Fruit fly (Drosophila melanogaster) whole organism, embryonic: ENCODE data around the gene CG15019.
A peak's percentile ranks its signal among the peaks of the same experiment; 100 is the strongest.

Source experiments
- Awh ChIP-seq: fragments of 200-800 bp; sonication (Bioruptor generic); IDR thresholded peaks from 2 replicates; pipeline ENCODE4, ENCODE4 v1.3.6; 2022; ENCODE audit warnings: missing biosample characterization, missing genetic modification characterization
- B-H1 ChIP-seq: fragments of 200-800 bp; sonication (Bioruptor generic); IDR thresholded peaks from 3 replicates; pipeline ENCODE4 v1.3.6; 2022; ENCODE audit warnings: missing biosample characterization, missing genetic modification characterization
- CG10979 ChIP-seq: fragments of 200-800 bp; sonication (Bioruptor generic); optimal IDR thresholded peaks from 2 replicates; lab custom pipeline; 2018; ENCODE audit warnings: missing biosample characterization, mild to moderate bottlenecking, missing genetic modification characterization, moderate library complexity
- CG11456 ChIP-seq: fragments of 200-800 bp; sonication (Bioruptor generic); IDR thresholded peaks from 3 replicates; pipeline ENCODE4 v1.3.6; 2022; ENCODE audit warnings: missing biosample characterization, missing genetic modification characterization
- CG12236 ChIP-seq: fragments of 200-800 bp; sonication (Bioruptor generic); optimal IDR thresholded peaks from 2 replicates; lab custom pipeline; 2016; ENCODE audit warnings: missing biosample characterization, missing genetic modification characterization
- CG1233 ChIP-seq: fragments of 200-800 bp; sonication (Bioruptor generic); optimal IDR thresholded peaks from 4 replicates; lab custom pipeline; 2018; ENCODE audit warnings: missing biosample characterization, mild to moderate bottlenecking, missing genetic modification characterization
- CG1529 ChIP-seq: fragments of 200-800 bp; sonication (Bioruptor generic); optimal IDR thresholded peaks from 3 replicates; lab custom pipeline; 2018; ENCODE audit warnings: missing biosample characterization, missing genetic modification characterization
- CG1647 ChIP-seq: fragments of 200-800 bp; sonication (Bioruptor generic); optimal IDR thresholded peaks from 3 replicates; lab custom pipeline; 2016; ENCODE audit warnings: missing biosample characterization, missing genetic modification characterization
- CG2678 ChIP-seq: fragments of 200-800 bp; sonication (Bioruptor generic); optimal IDR thresholded peaks from 3 replicates; lab custom pipeline; 2019; ENCODE audit warnings: missing biosample characterization, mild to moderate bottlenecking, missing genetic modification characterization, moderate library complexity
- CG2889 ChIP-seq: fragments of 200-800 bp; sonication (Bioruptor generic); IDR thresholded peaks from 3 replicates; pipeline ENCODE4 v1.3.6; 2022; ENCODE audit warnings: missing biosample characterization, missing genetic modification characterization
- CG30403 ChIP-seq: fragments of 200-800 bp; sonication (Bioruptor generic); optimal IDR thresholded peaks from 3 replicates; lab custom pipeline; 2016; ENCODE audit warnings: missing biosample characterization, missing genetic modification characterization
- CG31365 ChIP-seq: fragments of 200-800 bp; sonication (Bioruptor generic); optimal IDR thresholded peaks from 2 replicates; lab custom pipeline; 2018; ENCODE audit warnings: missing biosample characterization, mild to moderate bottlenecking, missing genetic modification characterization
- CG4282 ChIP-seq: fragments of 200-800 bp; sonication (Bioruptor generic); optimal IDR thresholded peaks from 2 replicates; lab custom pipeline; 2016; ENCODE audit warnings: missing biosample characterization, missing genetic modification characterization
- CG4360 ChIP-seq: fragments of 200-800 bp; sonication (Bioruptor generic); IDR thresholded peaks from 2 replicates; pipeline ENCODE4 v1.3.6; 2022; ENCODE audit warnings: missing biosample characterization, missing genetic modification characterization
- CG5180 ChIP-seq: fragments of 200-800 bp; sonication (Bioruptor generic); optimal IDR thresholded peaks from 3 replicates; lab custom pipeline; 2017; ENCODE audit warnings: missing biosample characterization, missing genetic modification characterization, mild to moderate bottlenecking, moderate library complexity, missing genetic modification reagents
- CG6254 ChIP-seq: fragments of 200-800 bp; sonication (Bioruptor generic); optimal IDR thresholded peaks from 3 replicates; lab custom pipeline; 2017; ENCODE audit warnings: mild to moderate bottlenecking, missing biosample characterization, missing genetic modification reagents, missing genetic modification characterization
- CG7271 ChIP-seq: fragments of 200-800 bp; sonication (Bioruptor generic); optimal IDR thresholded peaks from 2 replicates; lab custom pipeline; 2018; ENCODE audit warnings: missing biosample characterization, mild to moderate bottlenecking, missing genetic modification characterization, moderate library complexity
- CG8765 ChIP-seq: fragments of 200-800 bp; sonication (Bioruptor generic); IDR thresholded peaks from 2 replicates; pipeline ENCODE4 v1.3.6; 2022; ENCODE audit warnings: missing biosample characterization, missing genetic modification characterization
- CG9215 ChIP-seq: fragments of 200-800 bp; sonication (Bioruptor generic); IDR thresholded peaks from 2 replicates; pipeline ENCODE4 v1.3.6; 2022; ENCODE audit warnings: missing biosample characterization, missing genetic modification characterization
- CG9932 ChIP-seq: fragments of 200-800 bp; sonication (Bioruptor generic); IDR thresholded peaks from 2 replicates; pipeline ENCODE4 v1.3.6; 2022; ENCODE audit warnings: missing biosample characterization, missing genetic modification characterization
- D19A ChIP-seq: fragments of 200-800 bp; optimal IDR thresholded peaks from 3 replicates; lab custom pipeline; 2019; ENCODE audit warnings: missing biosample characterization, mild to moderate bottlenecking, missing genetic modification characterization, moderate library complexity
- Dek ChIP-seq: fragments of 200-800 bp; sonication (Bioruptor generic); optimal IDR thresholded peaks from 3 replicates; lab custom pipeline; 2019; ENCODE audit warnings: missing biosample characterization, mild to moderate bottlenecking, missing genetic modification characterization, moderate library complexity
- E2f1 ChIP-seq: fragments of 200-800 bp; sonication (Bioruptor generic); IDR thresholded peaks from 2 replicates; pipeline ENCODE4 v1.3.6; 2022; ENCODE audit warnings: missing biosample characterization, missing genetic modification characterization
- HLH54F ChIP-seq: fragments of 200-800 bp; sonication (Bioruptor generic); optimal IDR thresholded peaks from 3 replicates; lab custom pipeline; 2016; ENCODE audit warnings: missing biosample characterization, missing genetic modification characterization
- Jarid2 ChIP-seq: fragments of 200-800 bp; sonication (Bioruptor generic); optimal IDR thresholded peaks from 3 replicates; lab custom pipeline; 2017; ENCODE audit warnings: mild to moderate bottlenecking, missing biosample characterization, missing genetic modification reagents, missing genetic modification characterization
- MTF-1 ChIP-seq: fragments of 200-800 bp; sonication (Bioruptor generic); optimal IDR thresholded peaks from 2 replicates; lab custom pipeline; 2018; ENCODE audit warnings: missing biosample characterization, mild to moderate bottlenecking, missing genetic modification characterization, borderline replicate concordance
- Nf-YC ChIP-seq: fragments of 200-800 bp; optimal IDR thresholded peaks from 3 replicates; lab custom pipeline; 2019; ENCODE audit warnings: missing biosample characterization, mild to moderate bottlenecking, missing genetic modification characterization, moderate library complexity
- Rfx ChIP-seq: fragments of 200-800 bp; sonication (Bioruptor generic); IDR thresholded peaks from 2 replicates; pipeline ENCODE4 v1.3.6; 2022; ENCODE audit warnings: missing biosample characterization, missing genetic modification characterization
- Sox100B ChIP-seq: fragments of 200-800 bp; sonication (Bioruptor generic); optimal IDR thresholded peaks from 3 replicates; lab custom pipeline; 2018; ENCODE audit warnings: missing biosample characterization, mild to moderate bottlenecking, missing genetic modification characterization
- Sry-β ChIP-seq: fragments of 200-800 bp; sonication (Bioruptor generic); optimal IDR thresholded peaks from 2 replicates; lab custom pipeline; 2018; ENCODE audit warnings: missing biosample characterization, mild to moderate bottlenecking, missing genetic modification characterization, moderate library complexity
- aop ChIP-seq: fragments of 200-800 bp; sonication (Bioruptor generic); IDR thresholded peaks from 2 replicates; pipeline ENCODE4 v1.3.6; 2022; ENCODE audit warnings: missing biosample characterization, missing genetic modification characterization
- ato ChIP-seq: fragments of 200-800 bp; sonication (Bioruptor generic); IDR thresholded peaks from 2 replicates; pipeline ENCODE4 v1.3.6; 2022; ENCODE audit warnings: missing biosample characterization, missing genetic modification characterization; ENCODE audit not compliant: partially characterized antibody
- ci ChIP-seq: fragments of 200-800 bp; sonication (Bioruptor generic); IDR thresholded peaks from 3 replicates; pipeline ENCODE4 v1.3.6; 2022; ENCODE audit warnings: missing biosample characterization, missing genetic modification characterization
- corto ChIP-seq: fragments of 200-800 bp; sonication (Bioruptor generic); optimal IDR thresholded peaks from 2 replicates; lab custom pipeline; 2016; ENCODE audit warnings: missing biosample characterization, mild to moderate bottlenecking, missing genetic modification characterization, moderate library complexity
- crp ChIP-seq, 2 experiments: fragments of 200-800 bp; sonication (Bioruptor generic); optimal IDR thresholded peaks; 2 replicates in 1 of 2; 3 replicates in 1 of 2; lab custom pipeline; 2017; ENCODE audit warnings: missing biosample characterization in 2 of 2, missing genetic modification characterization in 2 of 2, mild to moderate bottlenecking in 1 of 2, moderate library complexity in 1 of 2
- dpn ChIP-seq, 2 experiments: fragments of 200-800 bp; sonication (Bioruptor generic); optimal IDR thresholded peaks; 3 replicates each; lab custom pipeline; 2016; ENCODE audit warnings: missing biosample characterization in 2 of 2, missing genetic modification characterization in 2 of 2
- gce ChIP-seq: fragments of 200-800 bp; sonication (Bioruptor generic); IDR thresholded peaks from 3 replicates; pipeline ENCODE4 v1.3.6; 2022; ENCODE audit warnings: missing biosample characterization, missing genetic modification characterization
- ham ChIP-seq: fragments of 200-800 bp; sonication (Bioruptor generic); IDR thresholded peaks from 2 replicates; pipeline ENCODE4 v1.3.6; 2022; ENCODE audit warnings: missing biosample characterization, missing genetic modification characterization
- hb ChIP-seq: fragments of 200-800 bp; sonication (Bioruptor generic); IDR thresholded peaks from 3 replicates; pipeline ENCODE4 v1.3.6; 2022; ENCODE audit warnings: missing biosample characterization, missing genetic modification characterization; ENCODE audit not compliant: partially characterized antibody
- hth ChIP-seq: fragments of >200 bp; optimal IDR thresholded peaks from 2 replicates; lab custom pipeline; 2017; ENCODE audit warnings: inconsistent platforms
- lov ChIP-seq, 2 experiments: fragments of 200-800 bp in 1 of 2; fragments of >200 bp in 1 of 2; sonication (Bioruptor generic) in 1 of 2; IDR thresholded peaks in 1 of 2; optimal IDR thresholded peaks in 1 of 2; 2 replicates in 1 of 2; 3 replicates in 1 of 2; pipeline versions ENCODE4 v1.3.6 to Lab custom; 2017 to 2022; ENCODE audit warnings: missing biosample characterization in 1 of 2, missing genetic modification characterization in 1 of 2
- nerfin-1 ChIP-seq: fragments of 200-800 bp; sonication (Bioruptor generic); optimal IDR thresholded peaks from 3 replicates; lab custom pipeline; 2019; ENCODE audit warnings: missing biosample characterization, mild to moderate bottlenecking, missing genetic modification characterization, moderate library complexity
- row ChIP-seq: fragments of 200-800 bp; sonication (Bioruptor generic); IDR thresholded peaks from 3 replicates; pipeline ENCODE4 v1.3.6; 2022; ENCODE audit warnings: missing biosample characterization, missing genetic modification characterization
- sens ChIP-seq: fragments of 200-800 bp; sonication (Bioruptor generic); peaks from one replicate; lab custom pipeline; 2016; ENCODE audit warnings: missing biosample characterization, missing genetic modification characterization
- stwl ChIP-seq: fragments of 200-800 bp; sonication (Bioruptor generic); optimal IDR thresholded peaks from 3 replicates; lab custom pipeline; 2018; ENCODE audit warnings: missing biosample characterization, mild to moderate bottlenecking, missing genetic modification characterization, moderate library complexity
- tna ChIP-seq: fragments of 200-800 bp; sonication (Bioruptor generic); IDR thresholded peaks from 2 replicates; pipeline ENCODE4 v1.3.6; 2022; ENCODE audit warnings: missing biosample characterization, missing genetic modification characterization; ENCODE audit not compliant: partially characterized antibody
- toy ChIP-seq: fragments of 200-800 bp; sonication (Bioruptor generic); IDR thresholded peaks from 2 replicates; pipeline ENCODE4 v1.3.6; 2022; ENCODE audit warnings: missing biosample characterization, missing genetic modification characterization
- trem ChIP-seq: fragments of 200-800 bp; optimal IDR thresholded peaks from 3 replicates; lab custom pipeline; 2019; ENCODE audit warnings: missing biosample characterization, mild to moderate bottlenecking, missing genetic modification characterization, moderate library complexity

Gene CG15019

dm6 chr3L:4384326-4384662 lies 21.6 kb downstream of the CG15019 start, which contains the start of gene slow (continued):
- TF ChIP-seq CG4360 (GFP tag; lab: Robert Waterston, UW) (peak; percentile 44; the same call in 1 of the 2 replicates), CG5180 (GFP tag; lab: Kevin White, UChicago) (peak; percentile 88), hth (lab: Kevin White, UChicago) (no peak), lov (optimal IDR thresholded peaks at IDR 0.05; lab: Kevin White, UChicago) (no peak), lov (GFP tag; IDR thresholded peaks at IDR 0.05; lab: Robert Waterston, UW) (0 out of 3 replicates have a peak, but pooled peaks have one; percentile 6), CG31365 (tag; lab: Kevin White, UChicago) (no peak), corto (GFP tag; lab: Kevin White, UChicago) (no peak), CG4282 (GFP tag; lab: Kevin White, UChicago) (no peak), ato (GFP tag; lab: Robert Waterston, UW) (peak; percentile 41; the same call in 1 of the 2 replicates), Dek (no peak), CG6254 (GFP tag; lab: Kevin White, UChicago) (peak; percentile 12), CG2678 (tag; lab: Kevin White, UChicago) (no peak), nerfin-1 (tag; lab: Kevin White, UChicago) (peak; percentile 1), CG7271 (tag; lab: Kevin White, UChicago) (peak; percentile 58), Sry-β (GFP tag; lab: Kevin White, UChicago) (peak; percentile 86), ci (GFP tag; lab: Robert Waterston, UW) (0 out of 3 replicates have a peak, but pooled peaks have one; percentile 51), CG12236 (GFP tag; lab: Kevin White, UChicago) (no peak), HLH54F (no peak), ham (GFP tag; lab: Robert Waterston, UW) (no peak), trem (tag; lab: Kevin White, UChicago) (no peak), CG10979 (tag; lab: Kevin White, UChicago) (no peak), CG1233 (GFP tag; lab: Kevin White, UChicago) (no peak), crp (GFP tag; optimal IDR thresholded peaks at IDR 0.05; lab: Kevin White, UChicago) (no peak), MTF-1 (GFP tag; lab: Kevin White, UChicago) (peak; percentile 22), hb (0 out of 3 replicates have a peak, but pooled peaks have one; percentile 20), B-H1 (GFP tag; lab: Robert Waterston, UW) (peak; percentile 11; the same call in 1 of the 3 replicates), gce (GFP tag; lab: Robert Waterston, UW) (0 out of 3 replicates have a peak, but pooled peaks have one; percentile 28), CG1647 (GFP tag; lab: Kevin White, UChicago) (no peak), CG8765 (GFP tag; lab: Robert Waterston, UW) (no peak), E2f1 (no peak), CG9215 (GFP tag; lab: Robert Waterston, UW) (no peak), CG30403 (GFP tag; lab: Kevin White, UChicago) (no peak), CG9932 (GFP tag; lab: Robert Waterston, UW) (no peak), Jarid2 (GFP tag; lab: Kevin White, UChicago) (peak; percentile 70), Awh (GFP tag; lab: Robert Waterston, UW) (no peak)

- TF ChIP-seq tna (GFP tag; lab: Robert Waterston, UW): 0 out of 2 replicates have a peak, but pooled peaks have one; percentile 40
- no peak for TF ChIP-seq CG7271 (tag; lab: Kevin White, UChicago)
- TF ChIP-seq stwl (tag; lab: Kevin White, UChicago): no peak
- no peak for TF ChIP-seq CG1529 (GFP tag; lab: Kevin White, UChicago)
- peak; percentile 93 for TF ChIP-seq Sry-β (GFP tag; lab: Kevin White, UChicago)
- TF ChIP-seq CG2889 (GFP tag; lab: Robert Waterston, UW): 0 out of 3 replicates have a peak, but pooled peaks have one; percentile 24
- peak; percentile 34 for TF ChIP-seq D19A
- TF ChIP-seq Sox100B (GFP tag; lab: Kevin White, UChicago): peak; percentile 53
- TF ChIP-seq Rfx (GFP tag; lab: Robert Waterston, UW): 0 out of 2 replicates have a peak, but pooled peaks have one; percentile 20
- TF ChIP-seq Nf-YC (tag; lab: Kevin White, UChicago): peak; percentile 14
- 0 out of 3 replicates have a peak, but pooled peaks have one; percentile 59 for TF ChIP-seq CG11456 (GFP tag; lab: Robert Waterston, UW)
- peak; percentile 7 for TF ChIP-seq sens (GFP tag; lab: Kevin White, UChicago)
- peak; percentile 59 for TF ChIP-seq aop (GFP tag; lab: Robert Waterston, UW)
- TF ChIP-seq row: peak; percentile 35; the same call in 1 of the 3 replicates
- TF ChIP-seq toy (GFP tag; lab: Robert Waterston, UW): no peak
- TF ChIP-seq dpn (GFP tag; optimal IDR thresholded peaks at IDR 0.05; lab: Kevin White, UChicago): no peak
Observed at dm6 chr3L:4383543-4384325, 22.1 kb downstream of the CG15019 start.
